Worm (Caenorhabditis elegans) whole organism, late embryonic: ENCODE results near the gene gro-1.

Experiments used
- C08G9.2 ChIP-seq: sonication (generic microtip); optimal IDR thresholded peaks from 2 replicates; lab custom pipeline; 2016; ENCODE audit warnings: mild to moderate bottlenecking, missing genetic modification characterization, moderate library complexity, missing compliant biosample characterization
- C38D4.7 ChIP-seq: fragments of 200-800 bp; sonication (Bioruptor generic); optimal IDR thresholded peaks from 2 replicates; lab custom pipeline; 2018; ENCODE audit warnings: mild to moderate bottlenecking, missing genetic modification characterization, moderate library complexity, missing compliant biosample characterization
- T23F11.4 ChIP-seq: fragments of 200-800 bp; sonication (Bioruptor generic); optimal IDR thresholded peaks from 2 replicates; lab custom pipeline; 2018; ENCODE audit warnings: mild to moderate bottlenecking, missing genetic modification characterization, missing compliant biosample characterization
- Y22D7AL.16 ChIP-seq: sonication (generic microtip); optimal IDR thresholded peaks from 2 replicates; lab custom pipeline; 2016; ENCODE audit warnings: missing genetic modification characterization, missing compliant biosample characterization
- ahr-1 ChIP-seq: sonication (generic microtip); optimal IDR thresholded peaks from 2 replicates; lab custom pipeline; 2016; ENCODE audit warnings: missing genetic modification characterization, missing compliant biosample characterization
- ama-1 ChIP-seq: fragments of 150-350 bp; optimal IDR thresholded peaks from 2 replicates; lab custom pipeline; 2014
- ceh-14 ChIP-seq: sonication (generic microtip); optimal IDR thresholded peaks from 2 replicates; lab custom pipeline; 2016; ENCODE audit warnings: missing genotype, missing genetic modification characterization, missing compliant biosample characterization
- ceh-18 ChIP-seq: sonication (generic microtip); optimal IDR thresholded peaks from 2 replicates; lab custom pipeline; 2016; ENCODE audit warnings: missing genetic modification characterization, missing compliant biosample characterization
- ceh-19 ChIP-seq: fragments of 200-800 bp; sonication (Bioruptor generic); optimal IDR thresholded peaks from 2 replicates; lab custom pipeline; 2018; ENCODE audit warnings: mild to moderate bottlenecking, missing genetic modification characterization, missing compliant biosample characterization
- ceh-2 ChIP-seq: sonication (generic microtip); optimal IDR thresholded peaks from 2 replicates; lab custom pipeline; 2016; ENCODE audit warnings: missing genotype, missing genetic modification characterization, missing compliant biosample characterization
- ceh-22 ChIP-seq: sonication (generic microtip); optimal IDR thresholded peaks from 2 replicates; lab custom pipeline; 2017; ENCODE audit warnings: missing biosample characterization, missing genetic modification characterization
- ceh-30 ChIP-seq: fragments of 150-350 bp; optimal IDR thresholded peaks from 2 replicates; lab custom pipeline; 2014; ENCODE audit warnings: missing biosample characterization, missing genetic modification characterization
- ceh-31 ChIP-seq: sonication (generic microtip); optimal IDR thresholded peaks from 2 replicates; lab custom pipeline; 2016; ENCODE audit warnings: missing genetic modification characterization, missing compliant biosample characterization
- ceh-34 ChIP-seq: sonication (generic microtip); optimal IDR thresholded peaks from 2 replicates; lab custom pipeline; 2016; ENCODE audit warnings: mild to moderate bottlenecking, missing genetic modification characterization, missing compliant biosample characterization
- ceh-48 ChIP-seq: sonication (generic microtip); optimal IDR thresholded peaks from 2 replicates; lab custom pipeline; 2016; ENCODE audit warnings: missing genetic modification characterization, inconsistent platforms, missing compliant biosample characterization
- ceh-9 ChIP-seq: sonication (generic microtip); optimal IDR thresholded peaks from 2 replicates; lab custom pipeline; 2016; ENCODE audit warnings: mild to moderate bottlenecking, missing genetic modification characterization, inconsistent platforms, missing compliant biosample characterization
- che-1 ChIP-seq: sonication (generic microtip); optimal IDR thresholded peaks from 2 replicates; lab custom pipeline; 2016; ENCODE audit warnings: mild to moderate bottlenecking, missing genetic modification characterization, missing compliant biosample characterization
- dmd-4 ChIP-seq: sonication (generic microtip); optimal IDR thresholded peaks from 2 replicates; lab custom pipeline; 2016; ENCODE audit warnings: borderline replicate concordance, missing genetic modification characterization, missing compliant biosample characterization
- elt-2 ChIP-seq: sonication (generic microtip); optimal IDR thresholded peaks from 2 replicates; lab custom pipeline; 2016; ENCODE audit warnings: missing genetic modification reagents, missing genetic modification characterization, missing compliant biosample characterization
- elt-4 ChIP-seq: sonication (generic microtip); optimal IDR thresholded peaks from 2 replicates; lab custom pipeline; 2016; ENCODE audit warnings: missing genetic modification characterization, missing compliant biosample characterization
- ets-4 ChIP-seq: sonication (generic microtip); optimal IDR thresholded peaks from 2 replicates; lab custom pipeline; 2016; ENCODE audit warnings: missing genetic modification characterization, missing compliant biosample characterization
- eyg-1 ChIP-seq: sonication (generic microtip); optimal IDR thresholded peaks from 2 replicates; lab custom pipeline; 2016; ENCODE audit warnings: missing genotype, missing genetic modification characterization, missing compliant biosample characterization
- gmeb-2 ChIP-seq: sonication (generic microtip); optimal IDR thresholded peaks from 2 replicates; lab custom pipeline; 2016; ENCODE audit warnings: missing genetic modification characterization, inconsistent platforms, missing compliant biosample characterization
- hlh-15 ChIP-seq: sonication (generic microtip); optimal IDR thresholded peaks from 2 replicates; lab custom pipeline; 2016; ENCODE audit warnings: missing genetic modification characterization, missing compliant biosample characterization
- hlh-30 ChIP-seq: sonication (generic microtip); optimal IDR thresholded peaks from 2 replicates; lab custom pipeline; 2017; ENCODE audit warnings: antibody characterized with exemption, missing genetic modification characterization, missing compliant biosample characterization; ENCODE audit not compliant: insufficient read depth
- hlh-6 ChIP-seq: sonication (generic microtip); optimal IDR thresholded peaks from 2 replicates; lab custom pipeline; 2016; ENCODE audit warnings: missing genotype, missing genetic modification characterization, missing compliant biosample characterization
- hlh-8 ChIP-seq: sonication (generic microtip); optimal IDR thresholded peaks from 2 replicates; lab custom pipeline; 2016; ENCODE audit warnings: missing genotype, missing genetic modification characterization, missing compliant biosample characterization
- lim-6 ChIP-seq: sonication (generic microtip); optimal IDR thresholded peaks from 2 replicates; lab custom pipeline; 2016; ENCODE audit warnings: missing genetic modification characterization, missing compliant biosample characterization
- madf-2 ChIP-seq: sonication (generic microtip); optimal IDR thresholded peaks from 2 replicates; lab custom pipeline; 2017; ENCODE audit warnings: missing genetic modification characterization, missing compliant biosample characterization
- mec-3 ChIP-seq: sonication (generic microtip); optimal IDR thresholded peaks from 2 replicates; lab custom pipeline; 2016; ENCODE audit warnings: borderline replicate concordance, missing genetic modification characterization, missing compliant biosample characterization
- nfya-1 ChIP-seq: sonication (generic microtip); optimal IDR thresholded peaks from 2 replicates; lab custom pipeline; 2017; ENCODE audit warnings: missing genetic modification characterization, mild to moderate bottlenecking, missing compliant biosample characterization, antibody characterized with exemption, moderate library complexity
- nhr-11 ChIP-seq: fragments of 150-350 bp; optimal IDR thresholded peaks from 2 replicates; lab custom pipeline; 2014; ENCODE audit warnings: missing biosample characterization, missing genetic modification characterization
- nhr-232 ChIP-seq: sonication (generic microtip); optimal IDR thresholded peaks from 2 replicates; lab custom pipeline; 2016; ENCODE audit warnings: missing genetic modification characterization, missing compliant biosample characterization
- npax-4 ChIP-seq: sonication (generic microtip); optimal IDR thresholded peaks from 2 replicates; lab custom pipeline; 2016; ENCODE audit warnings: missing genetic modification characterization, missing compliant biosample characterization
- odd-2 ChIP-seq: sonication (generic microtip); optimal IDR thresholded peaks from 2 replicates; lab custom pipeline; 2017; ENCODE audit warnings: antibody characterized with exemption, mild to moderate bottlenecking, missing genetic modification characterization, missing compliant biosample characterization
- pat-9 ChIP-seq: fragments of 200-800 bp; sonication (Bioruptor generic); optimal IDR thresholded peaks from 2 replicates; lab custom pipeline; 2018; ENCODE audit warnings: mild to moderate bottlenecking, missing genetic modification characterization, moderate library complexity, missing compliant biosample characterization
- pax-1 ChIP-seq: fragments of 150-350 bp; optimal IDR thresholded peaks from 2 replicates; lab custom pipeline; 2014; ENCODE audit warnings: missing biosample characterization, missing genetic modification characterization
- pha-4 ChIP-seq: fragments of 150-350 bp; optimal IDR thresholded peaks from 2 replicates; lab custom pipeline; 2018; ENCODE audit warnings: missing biosample characterization, missing genetic modification reagents, missing genetic modification characterization
- ref-2 ChIP-seq: sonication (generic microtip); optimal IDR thresholded peaks from 2 replicates; lab custom pipeline; 2016; ENCODE audit warnings: missing genetic modification characterization, missing compliant biosample characterization
- sdc-2 ChIP-seq: sonication (generic microtip); optimal IDR thresholded peaks from 2 replicates; lab custom pipeline; 2016; ENCODE audit warnings: missing genotype, missing genetic modification characterization, missing compliant biosample characterization
- sox-2 ChIP-seq: fragments of 200-800 bp; sonication (Bioruptor generic); IDR thresholded peaks from 2 replicates; pipeline ENCODE4 v1.3.6; 2022; ENCODE audit warnings: missing genetic modification reagents, missing genetic modification characterization, missing compliant biosample characterization
- sox-4 ChIP-seq: sonication (generic microtip); optimal IDR thresholded peaks from 2 replicates; lab custom pipeline; 2017; ENCODE audit warnings: mild to moderate bottlenecking, missing genetic modification characterization, inconsistent platforms, missing compliant biosample characterization
- syd-9 ChIP-seq: sonication (generic microtip); optimal IDR thresholded peaks from 2 replicates; lab custom pipeline; 2016; ENCODE audit warnings: mild to moderate bottlenecking, missing genetic modification characterization, moderate library complexity, missing compliant biosample characterization
- tbx-7 ChIP-seq: sonication (generic microtip); optimal IDR thresholded peaks from 2 replicates; lab custom pipeline; 2016; ENCODE audit warnings: missing genotype, missing genetic modification characterization, missing compliant biosample characterization
- ttx-3 ChIP-seq: sonication (generic microtip); optimal IDR thresholded peaks from 2 replicates; lab custom pipeline; 2016; ENCODE audit warnings: missing genetic modification reagents, missing genetic modification characterization, missing compliant biosample characterization
- unc-3 ChIP-seq, 2 experiments: fragments of 200-800 bp in 1 of 2; sonication (Bioruptor generic) in 1 of 2; sonication (generic microtip) in 1 of 2; conservative IDR thresholded peaks in 1 of 2; optimal IDR thresholded peaks in 1 of 2; 2 replicates each; pipeline versions ENCODE4 v1.3.6 to Lab custom; 2016 to 2022; ENCODE audit warnings: missing compliant biosample characterization in 2 of 2, missing genetic modification characterization in 2 of 2, missing genetic modification reagents in 1 of 2
- unc-55 ChIP-seq: sonication (generic microtip); optimal IDR thresholded peaks from 2 replicates; lab custom pipeline; 2017; ENCODE audit warnings: missing biosample characterization, missing genetic modification reagents, missing genetic modification characterization
- unc-86 ChIP-seq: sonication (generic microtip); optimal IDR thresholded peaks from 2 replicates; lab custom pipeline; 2016; ENCODE audit warnings: missing genetic modification characterization, missing compliant biosample characterization
- ztf-16 ChIP-seq: sonication (generic microtip); optimal IDR thresholded peaks from 2 replicates; lab custom pipeline; 2017; ENCODE audit warnings: missing genetic modification characterization, missing compliant biosample characterization

gro-1 gene

ce11 chrIII:5305725-5306124, 40.8 kb downstream of the gro-1 start (continued):
- TF ChIP-seq ref-2, result peak; percentile 49
- TF ChIP-seq hlh-30 (tag; lab: Kevin White, UChicago), result no peak
- no peak for TF ChIP-seq hlh-8 (tag; lab: Kevin White, UChicago)
- TF ChIP-seq tbx-7 (tag; lab: Kevin White, UChicago), result no peak
- peak; percentile 73 for TF ChIP-seq ets-4 (tag; lab: Kevin White, UChicago)
- TF ChIP-seq C38D4.7 (GFP tag; lab: Kevin White, UChicago), result peak; percentile 59
- peak; percentile 54 for TF ChIP-seq hlh-6 (tag; lab: Kevin White, UChicago)
- TF ChIP-seq ceh-34 (tag; lab: Kevin White, UChicago), result peak; percentile 15
- TF ChIP-seq ceh-30 (tag; lab: Kevin White, UChicago), result no peak
- peak; percentile 44 for TF ChIP-seq npax-4
- peak; percentile 90 for TF ChIP-seq ceh-14
- peak; percentile 72 for TF ChIP-seq ztf-16
- no peak for TF ChIP-seq sox-2
- TF ChIP-seq ceh-9 (tag; lab: Kevin White, UChicago), result peak; percentile 53
- peak; percentile 56 for TF ChIP-seq T23F11.4 (GFP tag; lab: Kevin White, UChicago)
- TF ChIP-seq ahr-1 (tag; lab: Kevin White, UChicago), result peak; percentile 5
- peak; percentile 66 for TF ChIP-seq gmeb-2 (tag; lab: Kevin White, UChicago)
- peak; percentile 50 for TF ChIP-seq elt-2 (tag; lab: Kevin White, UChicago)
- peak; percentile 52 for TF ChIP-seq ceh-19 (GFP tag; lab: Kevin White, UChicago)
- no peak for TF ChIP-seq ama-1 (lab: Kevin White, UChicago)
- peak; percentile 40 for TF ChIP-seq unc-86 (tag; lab: Kevin White, UChicago)
- TF ChIP-seq eyg-1 (tag; lab: Kevin White, UChicago), result no peak
- TF ChIP-seq mec-3 (tag; lab: Kevin White, UChicago), result no peak
- no peak for TF ChIP-seq ceh-22
- no peak for TF ChIP-seq nhr-11

ce11 chrIII:5308278-5308677, 43.4 kb downstream of the gro-1 start, which contains the start of gene mog-3:
TSS of gene mog-3 (plus strand) at chrIII:5308596.
- peak; percentile 44 for TF ChIP-seq hlh-6 (tag; lab: Kevin White, UChicago)
- TF ChIP-seq unc-3 (GFP tag; conservative IDR thresholded peaks at IDR 0.05; lab: Robert Waterston, UW), result peak; percentile 32; the same call in 1 of the 2 replicates
- no peak for TF ChIP-seq unc-3 (tag; optimal IDR thresholded peaks at IDR 0.05; lab: Kevin White, UChicago)
- TF ChIP-seq syd-9 (tag; lab: Kevin White, UChicago), result no peak
- no peak for TF ChIP-seq T23F11.4 (GFP tag; lab: Kevin White, UChicago)
- peak; percentile 9 for TF ChIP-seq gmeb-2 (tag; lab: Kevin White, UChicago)
- no peak for TF ChIP-seq unc-55 (GFP tag; lab: Kevin White, UChicago)
- TF ChIP-seq pax-1 (tag; lab: Kevin White, UChicago), result no peak
- TF ChIP-seq ttx-3 (tag; lab: Kevin White, UChicago), result peak; percentile 23
- TF ChIP-seq ceh-30 (tag; lab: Kevin White, UChicago), result no peak
- TF ChIP-seq pha-4 (tag; lab: Kevin White, UChicago), result no peak
- TF ChIP-seq hlh-15, result no peak
- TF ChIP-seq Y22D7AL.16 (tag; lab: Kevin White, UChicago), result no peak
- TF ChIP-seq elt-2 (tag; lab: Kevin White, UChicago), result peak; percentile 64
- TF ChIP-seq ceh-48 (tag; lab: Kevin White, UChicago), result peak; percentile 98
- no peak for TF ChIP-seq dmd-4 (tag; lab: Kevin White, UChicago)
- no peak for TF ChIP-seq sox-4
- TF ChIP-seq che-1 (tag; lab: Kevin White, UChicago), result no peak
- TF ChIP-seq nhr-11, result no peak
- TF ChIP-seq ceh-9 (tag; lab: Kevin White, UChicago), result no peak
- peak; percentile 87 for TF ChIP-seq hlh-8 (tag; lab: Kevin White, UChicago)
- TF ChIP-seq ceh-31 (tag; lab: Kevin White, UChicago), result peak; percentile 97
- peak; percentile 3 for TF ChIP-seq ahr-1 (tag; lab: Kevin White, UChicago)
- TF ChIP-seq ztf-16, result peak; percentile 30
- peak; percentile 17 for TF ChIP-seq unc-86 (tag; lab: Kevin White, UChicago)
- no peak for TF ChIP-seq elt-4
- peak; percentile 26 for TF ChIP-seq madf-2 (tag; lab: Kevin White, UChicago)
- TF ChIP-seq nhr-232 (tag; lab: Kevin White, UChicago), result no peak
- peak; percentile 82 for TF ChIP-seq lim-6 (tag; lab: Kevin White, UChicago)
- TF ChIP-seq ceh-2 (tag; lab: Kevin White, UChicago), result peak; percentile 92
- no peak for TF ChIP-seq ceh-19 (GFP tag; lab: Kevin White, UChicago)
- TF ChIP-seq sdc-2, result no peak
- TF ChIP-seq odd-2 (tag; lab: Kevin White, UChicago), result no peak
- peak; percentile 51 for TF ChIP-seq nfya-1 (tag; lab: Kevin White, UChicago)
- no peak for TF ChIP-seq pat-9
- TF ChIP-seq C08G9.2 (tag; lab: Kevin White, UChicago), result peak; percentile 97
- TF ChIP-seq C38D4.7 (GFP tag; lab: Kevin White, UChicago), result no peak
- TF ChIP-seq ceh-14, result peak; percentile 72
- peak; percentile 33 for TF ChIP-seq ceh-34 (tag; lab: Kevin White, UChicago)
- no peak for TF ChIP-seq ama-1 (lab: Kevin White, UChicago)
- TF ChIP-seq ceh-18 (tag; lab: Kevin White, UChicago), result peak; percentile 7
